Worm (Caenorhabditis elegans): Measurements from ENCODE around the gene msrp-5.

msrp-5 gene

ce11 chrII:2646756-2647155, 30.0 kb downstream of the msrp-5 start, which contains the start of gene F22E5.12:
F22E5.12 (minus strand) TSS chrII:2646856.
- peak; percentile 2 for TF ChIP-seq xbp-1 (tag; optimal IDR thresholded peaks at IDR 0.05)

- TF ChIP-seq isw-1 (GFP tag; IDR thresholded peaks at IDR 0.05), result no peak
- no peak for TF ChIP-seq mab-9 (GFP tag; IDR thresholded peaks at IDR 0.05)
- TF ChIP-seq zag-1 (tag; optimal IDR thresholded peaks at IDR 0.05), result no peak
- no peak for TF ChIP-seq nhr-12 (tag; optimal IDR thresholded peaks at IDR 0.05)
- no peak for TF ChIP-seq ztf-11 (tag; optimal IDR thresholded peaks at IDR 0.05)
- no peak for TF ChIP-seq grh-1 (GFP tag; IDR thresholded peaks at IDR 0.05)
- peak; percentile 26 to 51 for TF ChIP-seq lsy-2 (tag; optimal IDR thresholded peaks at IDR 0.05)
- TF ChIP-seq fkh-8 (tag; optimal IDR thresholded peaks at IDR 0.05), result peak; percentile 52
- TF ChIP-seq sptf-1 (tag; optimal IDR thresholded peaks at IDR 0.05), result no peak
- TF ChIP-seq nhr-19 (GFP tag; conservative IDR thresholded peaks at IDR 0.05), result 0 out of 2 replicates have a peak, but pooled peaks have one; percentile 9
- no peak for TF ChIP-seq alr-1 (tag; optimal IDR thresholded peaks at IDR 0.05; ENCODE audit: borderline replicate concordance)
- TF ChIP-seq xbp-1 (tag; optimal IDR thresholded peaks at IDR 0.05), result peak; percentile 21
- peak; percentile 61 for TF ChIP-seq nhr-71 (tag; optimal IDR thresholded peaks at IDR 0.05)
- no peak for TF ChIP-seq ets-5 (GFP tag; IDR thresholded peaks at IDR 0.05)
- TF ChIP-seq unc-130 (tag; optimal IDR thresholded peaks at IDR 0.05), result no peak
- no peak for TF ChIP-seq dsc-1 (tag; optimal IDR thresholded peaks at IDR 0.05)
- no peak for TF ChIP-seq efl-3 (GFP tag; optimal IDR thresholded peaks at IDR 0.05)
- peak; percentile 44 for TF ChIP-seq mep-1 (tag; optimal IDR thresholded peaks at IDR 0.05)
- TF ChIP-seq unc-62 (GFP tag; optimal IDR thresholded peaks at IDR 0.05), result no peak
- no peak for TF ChIP-seq egl-27 (tag; optimal IDR thresholded peaks at IDR 0.05)
- no peak for TF ChIP-seq ceh-88 (GFP tag; IDR thresholded peaks at IDR 0.05)
- no peak for TF ChIP-seq snpc-4 (tag; optimal IDR thresholded peaks at IDR 0.05)
- TF ChIP-seq dpl-1 (GFP tag; optimal IDR thresholded peaks at IDR 0.05), result peak; percentile 9 to 54 (median 35)
- TF ChIP-seq jun-1 (tag; optimal IDR thresholded peaks at IDR 0.05), result no peak
- peak; percentile 38 for TF ChIP-seq lin-13 (GFP tag; optimal IDR thresholded peaks at IDR 0.05)
- TF ChIP-seq sox-4 (tag; optimal IDR thresholded peaks at IDR 0.05), result no peak
- TF ChIP-seq efl-1 (optimal IDR thresholded peaks at IDR 0.05), result peak; percentile 50 to 61
- TF ChIP-seq efl-1 (GFP tag; optimal IDR thresholded peaks at IDR 0.05 in 1 of 2), result peak; percentile 34 to 67
- no peak for TF ChIP-seq Y116A8C.19 (tag; optimal IDR thresholded peaks at IDR 0.05; ENCODE audit: borderline replicate concordance)
- no peak for TF ChIP-seq lin-15B (tag; optimal IDR thresholded peaks at IDR 0.05)
- peak; percentile 76 for TF ChIP-seq lin-14 (GFP tag; optimal IDR thresholded peaks at IDR 0.05)
- TF ChIP-seq ceh-8 (GFP tag; optimal IDR thresholded peaks at IDR 0.05), result no peak
- no peak for TF ChIP-seq tbx-2 (tag; optimal IDR thresholded peaks at IDR 0.05)
- peak; percentile 48 for TF ChIP-seq rnt-1 (tag; optimal IDR thresholded peaks at IDR 0.05)
- TF ChIP-seq C04F5.9 (tag; optimal IDR thresholded peaks at IDR 0.05), result no peak
- TF ChIP-seq pax-3 (tag; optimal IDR thresholded peaks at IDR 0.05), result no peak
- no peak for TF ChIP-seq blmp-1 (tag; optimal IDR thresholded peaks at IDR 0.05)
- TF ChIP-seq aly-2 (tag; optimal IDR thresholded peaks at IDR 0.05), result no peak
- no peak for TF ChIP-seq ztf-4 (tag; optimal IDR thresholded peaks at IDR 0.05)
- peak; percentile 33 for TF ChIP-seq nhr-47 (tag; optimal IDR thresholded peaks at IDR 0.05)
- TF ChIP-seq snu-23 (GFP tag; optimal IDR thresholded peaks at IDR 0.05), result peak; percentile 68
- peak; percentile 27 for TF ChIP-seq skn-1 (tag; optimal IDR thresholded peaks at IDR 0.05)
- TF ChIP-seq nhr-85 (tag), result peak; percentile 47
- TF ChIP-seq hpl-2 (GFP tag; optimal IDR thresholded peaks at IDR 0.05), result no peak
- TF ChIP-seq pqm-1 (tag; optimal IDR thresholded peaks at IDR 0.05), result no peak
- no peak for TF ChIP-seq nhr-90 (tag; optimal IDR thresholded peaks at IDR 0.05; ENCODE audit: poor library complexity)
- no peak for TF ChIP-seq unc-30 (tag; optimal IDR thresholded peaks at IDR 0.05)
- no peak for TF ChIP-seq ama-1 (optimal IDR thresholded peaks at IDR 0.05)
- TF ChIP-seq C34B4.2 (tag; optimal IDR thresholded peaks at IDR 0.05), result no peak
- TF ChIP-seq nhr-28 (tag; optimal IDR thresholded peaks at IDR 0.05), result no peak
- no peak for TF ChIP-seq ceh-90 (tag; optimal IDR thresholded peaks at IDR 0.05)
- TF ChIP-seq tlp-1 (tag; optimal IDR thresholded peaks at IDR 0.05), result no peak
- no peak for TF ChIP-seq mef-2 (tag; optimal IDR thresholded peaks at IDR 0.05)
Observed at ce11 chrII:2649015-2649414, 32.3 kb downstream of the msrp-5 start.
